Worm (Caenorhabditis elegans): Measurements from ENCODE around the gene ZK829.9.

ce11 chrIV:11957074-11957473 lies 13.3 kb upstream of the ZK829.9 start:
- no peak for TF ChIP-seq egl-27 (tag; optimal IDR thresholded peaks at IDR 0.05)
- TF ChIP-seq nhr-111 (GFP tag; optimal IDR thresholded peaks at IDR 0.05): no peak
- no peak for TF ChIP-seq fkh-10 (GFP tag; optimal IDR thresholded peaks at IDR 0.05)
- TF ChIP-seq ZK546.5 (tag; optimal IDR thresholded peaks at IDR 0.05): no peak
- no peak for TF ChIP-seq nhr-28 (tag; optimal IDR thresholded peaks at IDR 0.05)
- TF ChIP-seq rbr-2 (tag; optimal IDR thresholded peaks at IDR 0.05): no peak
- TF ChIP-seq fos-1 (tag; optimal IDR thresholded peaks at IDR 0.05): no peak
